Worm (Caenorhabditis elegans) whole organism, midembryonic: ENCODE data around the gene mls-2.

Experiments
- T22C8.4 ChIP-seq: fragments of 200-800 bp; sonication (Bioruptor generic); IDR thresholded peaks from 2 replicates; pipeline ENCODE4 v1.3.6; 2022; ENCODE audit warnings: missing genetic modification characterization, missing compliant biosample characterization
- cog-1 ChIP-seq: sonication (generic microtip); optimal IDR thresholded peaks from 2 replicates; lab custom pipeline; 2016; ENCODE audit warnings: missing genetic modification characterization, missing compliant biosample characterization
- flt-1 ChIP-seq: fragments of 200-800 bp; sonication (Bioruptor generic); IDR thresholded peaks from 2 replicates; pipeline ENCODE4 v1.3.6; 2022; ENCODE audit warnings: missing genetic modification characterization, missing compliant biosample characterization
- klf-2 ChIP-seq: fragments of 200-800 bp; sonication (Bioruptor generic); conservative IDR thresholded peaks from 2 replicates; pipeline ENCODE4 v1.3.6; 2022; ENCODE audit warnings: missing genetic modification reagents, missing genetic modification characterization, missing compliant biosample characterization
- ref-1 ChIP-seq: fragments of 200-800 bp; sonication (Bioruptor generic); conservative IDR thresholded peaks from 2 replicates; pipeline ENCODE4 v1.3.6; 2022; ENCODE audit warnings: missing genetic modification reagents, missing genetic modification characterization, missing compliant biosample characterization
- tab-1 ChIP-seq: fragments of 200-800 bp; sonication (Bioruptor generic); IDR thresholded peaks from 2 replicates; pipeline ENCODE4 v1.3.6; 2022; ENCODE audit warnings: missing genetic modification characterization, missing compliant biosample characterization
- ztf-23 ChIP-seq: fragments of 200-800 bp; sonication (Bioruptor generic); IDR thresholded peaks from 2 replicates; pipeline ENCODE4 v1.3.6; 2022; ENCODE audit warnings: missing genetic modification reagents, missing genetic modification characterization, missing compliant biosample characterization

DNA sequence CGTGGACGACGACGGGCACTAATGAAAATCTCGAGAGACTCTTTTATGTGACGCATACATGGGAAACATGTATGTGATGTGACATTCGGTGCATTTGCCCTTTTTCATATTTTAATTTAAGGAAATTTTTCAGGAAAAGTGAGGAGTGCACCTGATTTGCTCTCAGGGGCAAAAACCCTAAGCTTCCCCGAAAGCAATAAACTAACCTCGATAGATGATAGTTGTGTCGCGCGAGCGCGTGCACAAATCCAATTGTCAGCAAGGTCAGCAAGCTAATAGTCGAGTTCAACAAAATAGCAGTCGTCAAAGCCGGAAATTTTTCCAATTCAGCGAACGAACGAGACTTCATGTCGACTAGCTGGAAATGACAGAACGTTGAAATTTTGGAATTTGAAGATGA, 43.3 kb downstream of the mls-2 start:
- TF ChIP-seq cog-1 (tag; lab: Kevin White, UChicago) (no peak), klf-2 (GFP tag; lab: Robert Waterston, UW) (no peak), tab-1 (GFP tag; lab: Robert Waterston, UW) (no peak), T22C8.4 (GFP tag; lab: Robert Waterston, UW) (no peak), flt-1 (GFP tag; lab: Robert Waterston, UW) (no peak), ref-1 (no peak), ztf-23 (GFP tag; lab: Robert Waterston, UW) (no peak)
